Worm (Caenorhabditis elegans): ENCODE measurements around the gene R13A1.10.

The R13A1.10 gene

DNA sequence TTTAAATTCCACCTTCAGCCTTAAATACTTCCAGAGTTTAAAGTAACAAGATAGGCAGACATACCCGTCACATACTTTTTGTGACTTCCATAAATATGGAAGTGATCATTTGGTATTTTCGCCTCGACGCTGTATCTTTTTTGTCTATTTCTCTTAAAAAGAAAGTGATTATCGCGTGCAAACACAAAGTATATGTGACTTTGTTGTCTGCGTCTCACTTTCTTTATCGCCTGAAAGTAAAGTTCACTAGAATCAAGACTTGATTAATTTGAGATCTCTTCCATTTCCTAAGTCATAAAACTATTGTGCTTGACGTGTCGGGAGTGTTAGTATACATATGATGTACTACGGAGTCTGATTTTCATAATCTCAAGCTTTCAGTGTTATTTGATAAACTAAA lies 31.3 kb upstream of the R13A1.10 start, which contains the start of gene C06E4.6:
TSS of gene C06E4.6 (minus strand) at position 51 of the 400 bp plus-strand sequence.
- TF ChIP-seq ceh-90 (tag; optimal IDR thresholded peaks at IDR 0.05): no peak
- TF ChIP-seq fkh-8 (tag; optimal IDR thresholded peaks at IDR 0.05): peak; percentile 43
- peak; percentile 77 for TF ChIP-seq lin-14 (GFP tag; optimal IDR thresholded peaks at IDR 0.05)
- peak; percentile 30 for TF ChIP-seq nhr-19 (GFP tag; conservative IDR thresholded peaks at IDR 0.05)
- TF ChIP-seq xbp-1 (tag; optimal IDR thresholded peaks at IDR 0.05): no peak
- peak; percentile 28 to 40 for TF ChIP-seq efl-1 (optimal IDR thresholded peaks at IDR 0.05)
- TF ChIP-seq efl-1 (GFP tag; optimal IDR thresholded peaks at IDR 0.05 in 1 of 2): peak in 1 of 2 experiments; percentile 12
- no peak for TF ChIP-seq pax-3 (tag; optimal IDR thresholded peaks at IDR 0.05)
- no peak for TF ChIP-seq C34B4.2 (tag; optimal IDR thresholded peaks at IDR 0.05)
- TF ChIP-seq nhr-20 (tag; optimal IDR thresholded peaks at IDR 0.05): peak; percentile 28
- no peak for TF ChIP-seq nhr-84 (tag; optimal IDR thresholded peaks at IDR 0.05)
- no peak for TF ChIP-seq aly-2 (tag; optimal IDR thresholded peaks at IDR 0.05)
- no peak for TF ChIP-seq ztf-11 (tag; optimal IDR thresholded peaks at IDR 0.05)
- TF ChIP-seq rnt-1 (tag; optimal IDR thresholded peaks at IDR 0.05): peak; percentile 19
- no peak for TF ChIP-seq ama-1 (optimal IDR thresholded peaks at IDR 0.05)
- TF ChIP-seq F16B12.6 (tag; optimal IDR thresholded peaks at IDR 0.05): no peak
- TF ChIP-seq nhr-12 (tag; optimal IDR thresholded peaks at IDR 0.05): no peak
- TF ChIP-seq Y116A8C.19 (tag; optimal IDR thresholded peaks at IDR 0.05; ENCODE audit: borderline replicate concordance): no peak
- no peak for TF ChIP-seq nhr-90 (tag; optimal IDR thresholded peaks at IDR 0.05; ENCODE audit: poor library complexity)
- no peak for TF ChIP-seq alr-1 (tag; optimal IDR thresholded peaks at IDR 0.05; ENCODE audit: borderline replicate concordance)
- TF ChIP-seq skn-1 (tag; optimal IDR thresholded peaks at IDR 0.05): no peak
- no peak for TF ChIP-seq jun-1 (tag; optimal IDR thresholded peaks at IDR 0.05)
- TF ChIP-seq nhr-47 (tag; optimal IDR thresholded peaks at IDR 0.05): peak; percentile 11
- TF ChIP-seq dsc-1 (tag; optimal IDR thresholded peaks at IDR 0.05): peak; percentile 52
- no peak for TF ChIP-seq ztf-4 (tag; optimal IDR thresholded peaks at IDR 0.05)
- TF ChIP-seq blmp-1 (tag; optimal IDR thresholded peaks at IDR 0.05): peak; percentile 37
- TF ChIP-seq nhr-71 (tag; optimal IDR thresholded peaks at IDR 0.05): peak; percentile 50
- TF ChIP-seq lir-3 (tag; optimal IDR thresholded peaks at IDR 0.05; ENCODE audit: poor library complexity): no peak
- TF ChIP-seq C16A3.4 (tag; optimal IDR thresholded peaks at IDR 0.05): no peak
- peak in 1 of 2 experiments; percentile 34 for TF ChIP-seq lin-35 (GFP tag; optimal IDR thresholded peaks at IDR 0.05)
- TF ChIP-seq efl-3 (GFP tag; optimal IDR thresholded peaks at IDR 0.05): no peak
- no peak for TF ChIP-seq lin-13 (GFP tag; optimal IDR thresholded peaks at IDR 0.05)
- no peak for TF ChIP-seq fos-1 (tag; optimal IDR thresholded peaks at IDR 0.05)
- TF ChIP-seq nhr-237 (tag; optimal IDR thresholded peaks at IDR 0.05): peak; percentile 18
- no peak for TF ChIP-seq tlp-1 (tag; optimal IDR thresholded peaks at IDR 0.05)
- no peak for TF ChIP-seq zag-1 (tag; optimal IDR thresholded peaks at IDR 0.05)
- no peak for TF ChIP-seq ets-5 (GFP tag; IDR thresholded peaks at IDR 0.05)
- TF ChIP-seq lsy-2 (tag; optimal IDR thresholded peaks at IDR 0.05): no peak
- TF ChIP-seq nhr-85 (tag): peak; percentile 70
- no peak for TF ChIP-seq ceh-88 (GFP tag; IDR thresholded peaks at IDR 0.05)
- TF ChIP-seq C04F5.9 (tag; optimal IDR thresholded peaks at IDR 0.05): no peak
- TF ChIP-seq nhr-77 (tag; optimal IDR thresholded peaks at IDR 0.05): no peak
- TF ChIP-seq snu-23 (GFP tag; optimal IDR thresholded peaks at IDR 0.05): peak; percentile 32
- no peak for TF ChIP-seq unc-98 (GFP tag; IDR thresholded peaks at IDR 0.05)
- no peak for TF ChIP-seq mep-1 (tag; optimal IDR thresholded peaks at IDR 0.05)
- no peak for TF ChIP-seq tbx-2 (tag; optimal IDR thresholded peaks at IDR 0.05)
- TF ChIP-seq swsn-7 (tag; optimal IDR thresholded peaks at IDR 0.05): no peak
- no peak for TF ChIP-seq lin-39 (tag; optimal IDR thresholded peaks at IDR 0.05)
- peak; percentile 10 for TF ChIP-seq elt-2 (tag; optimal IDR thresholded peaks at IDR 0.05)
- TF ChIP-seq mdl-1 (tag; optimal IDR thresholded peaks at IDR 0.05): no peak
- no peak for TF ChIP-seq egl-13 (tag; optimal IDR thresholded peaks at IDR 0.05)
- TF ChIP-seq ceh-82 (tag; optimal IDR thresholded peaks at IDR 0.05): peak in 1 of 3 experiments; percentile 10
- TF ChIP-seq unc-130 (tag; optimal IDR thresholded peaks at IDR 0.05): no peak
- no peak for TF ChIP-seq nhr-76 (tag; optimal IDR thresholded peaks at IDR 0.05)
- no peak for TF ChIP-seq ces-1 (GFP tag; optimal IDR thresholded peaks at IDR 0.05)

Measured in whole organism, L1 larva.